Fruit fly (Drosophila melanogaster): ENCODE results near the gene CG9399.

The CG9399 gene

dm6 chr3R:9594251-9594581 is 20.2 kb upstream of the CG9399 start:
- TF ChIP-seq dpn (GFP tag; optimal IDR thresholded peaks at IDR 0.05) (no peak), D (optimal IDR thresholded peaks at IDR 0.05) (no peak), D (GFP tag; optimal IDR thresholded peaks at IDR 0.05) (no peak), CG10147 (GFP tag; optimal IDR thresholded peaks at IDR 0.05) (no peak), CG10321 (GFP tag; IDR thresholded peaks at IDR 0.05) (no peak), CG13123 (GFP tag; optimal IDR thresholded peaks at IDR 0.05) (no peak), Hand (GFP tag; optimal IDR thresholded peaks at IDR 0.05) (no peak), CG7987 (GFP tag; optimal IDR thresholded peaks at IDR 0.05) (no peak), vnd (GFP tag; IDR thresholded peaks at IDR 0.05; ENCODE audit: partially characterized antibody) (0 out of 3 replicates have a peak, but pooled peaks have one; percentile 25), Adf1 (GFP tag; IDR thresholded peaks at IDR 0.05) (no peak), emc (GFP tag; optimal IDR thresholded peaks at IDR 0.05) (no peak), crol (GFP tag; IDR thresholded peaks at IDR 0.05) (peak; percentile 50), ci (GFP tag; IDR thresholded peaks at IDR 0.05) (peak; percentile 6; the same call in 1 of the 3 replicates), Drgx (GFP tag; IDR thresholded peaks at IDR 0.05) (no peak), CG15479 (GFP tag; optimal IDR thresholded peaks at IDR 0.05) (no peak), gro (GFP tag; optimal IDR thresholded peaks at IDR 0.05) (no peak), CG11695 (GFP tag; IDR thresholded peaks at IDR 0.05) (no peak), CG4328 (GFP tag; optimal IDR thresholded peaks at IDR 0.05) (no peak), CG2199 (GFP tag; IDR thresholded peaks at IDR 0.05) (0 out of 3 replicates have a peak, but pooled peaks have one; percentile 3), CG13287 (GFP tag; IDR thresholded peaks at IDR 0.05; ENCODE audit: partially characterized antibody) (no peak), bab2 (GFP tag; optimal IDR thresholded peaks at IDR 0.05) (no peak), run (tag; optimal IDR thresholded peaks at IDR 0.05) (no peak), CG10209 (GFP tag; optimal IDR thresholded peaks at IDR 0.05) (no peak), fd102C (GFP tag; optimal IDR thresholded peaks at IDR 0.05) (no peak), rib (GFP tag; IDR thresholded peaks at IDR 0.05) (no peak), HLH3B (GFP tag; IDR thresholded peaks at IDR 0.05) (no peak), Hr3 (GFP tag; optimal IDR thresholded peaks at IDR 0.05) (no peak)

- TF ChIP-seq CG34422 (GFP tag; IDR thresholded peaks at IDR 0.05): no peak
- no peak for TF ChIP-seq CG15514 (GFP tag; optimal IDR thresholded peaks at IDR 0.05)
- TF ChIP-seq en (GFP tag; optimal IDR thresholded peaks at IDR 0.05): no peak
- peak; percentile 89 for TF ChIP-seq vvl (GFP tag; IDR thresholded peaks at IDR 0.05)
- TF ChIP-seq CG14860 (GFP tag; IDR thresholded peaks at IDR 0.05; ENCODE audit: partially characterized antibody): no peak
- TF ChIP-seq CG11560 (tag; IDR thresholded peaks at IDR 0.05): no peak
- no peak for TF ChIP-seq CG11247 (GFP tag; IDR thresholded peaks at IDR 0.05)
- TF ChIP-seq CG17829 (tag; optimal IDR thresholded peaks at IDR 0.05): no peak
- 0 out of 3 replicates have a peak, but pooled peaks have one; percentile 8 for TF ChIP-seq CG2199 (GFP tag; IDR thresholded peaks at IDR 0.05)
- no peak for TF ChIP-seq bsh (GFP tag; optimal IDR thresholded peaks at IDR 0.05)
- TF ChIP-seq chn (GFP tag; optimal IDR thresholded peaks at IDR 0.05): no peak
- peak; percentile 31 for TF ChIP-seq Med (GFP tag)
- no peak for TF ChIP-seq scrt (GFP tag; optimal IDR thresholded peaks at IDR 0.05)
- TF ChIP-seq CG10431 (GFP tag; optimal IDR thresholded peaks at IDR 0.05): no peak
- no peak for TF ChIP-seq br (optimal IDR thresholded peaks at IDR 0.05)
- TF ChIP-seq CG8924 (tag; optimal IDR thresholded peaks at IDR 0.05): no peak
- TF ChIP-seq pros (GFP tag; optimal IDR thresholded peaks at IDR 0.05): peak; percentile 22
- TF ChIP-seq hb (GFP tag; IDR thresholded peaks at IDR 0.05; ENCODE audit: partially characterized antibody): no peak
- TF ChIP-seq cg (GFP tag; optimal IDR thresholded peaks at IDR 0.05): peak; percentile 72
- TF ChIP-seq CG32772 (GFP tag; IDR thresholded peaks at IDR 0.05): no peak
- TF ChIP-seq CG10209 (GFP tag; optimal IDR thresholded peaks at IDR 0.05): no peak
- TF ChIP-seq Oli (tag; optimal IDR thresholded peaks at IDR 0.05): no peak
- TF ChIP-seq CG31224 (GFP tag; IDR thresholded peaks at IDR 0.05): no peak
- peak; percentile 28 for TF ChIP-seq nom (GFP tag; optimal IDR thresholded peaks at IDR 0.05)
- no peak for TF ChIP-seq HHEX (GFP tag; optimal IDR thresholded peaks at IDR 0.05)
Measured at dm6 chr3R:9593408-9594250, 19.6 kb upstream of the CG9399 start.

Data from whole organism, embryonic.